Worm (Caenorhabditis elegans) whole organism, L4/young adult: ENCODE data around the gene best-24.
A peak's percentile ranks its signal among the peaks of the same experiment; 100 is the strongest.

Experiments used
- W03F9.2 ChIP-seq: fragments of 150-350 bp; optimal IDR thresholded peaks from 2 replicates; lab custom pipeline; 2014; ENCODE audit warnings: missing biosample characterization, missing genetic modification characterization
- dao-5 ChIP-seq: sonication (generic microtip); optimal IDR thresholded peaks from 2 replicates; lab custom pipeline; 2016; ENCODE audit warnings: missing genotype, missing genetic modification characterization, moderate library complexity, missing compliant biosample characterization
- him-1 ChIP-seq: sonication (generic microtip); optimal IDR thresholded peaks from 2 replicates; lab custom pipeline; 2016; ENCODE audit warnings: missing genotype, missing genetic modification reagents, missing genetic modification characterization, missing compliant biosample characterization

best-24 gene

DNA sequence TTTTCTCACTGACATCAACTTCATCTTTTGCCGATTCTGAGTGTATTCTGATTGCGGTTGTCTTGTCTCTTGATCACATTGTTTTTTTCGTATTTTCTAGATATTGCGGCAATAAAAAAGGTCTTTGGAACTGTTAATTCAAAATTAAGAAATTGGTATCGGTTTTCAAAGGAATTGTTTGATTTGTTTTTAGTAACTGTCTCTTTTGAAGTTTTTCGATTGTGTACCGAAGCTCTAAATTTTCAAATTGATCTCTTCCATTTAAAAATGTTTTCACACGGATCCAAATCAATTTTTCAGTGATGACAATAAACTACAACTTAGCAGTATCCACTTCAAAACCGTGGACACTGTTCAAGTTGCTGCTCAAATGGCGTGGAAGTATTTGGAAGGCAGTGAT lies at the start of gene best-24:
Gene best-24 (plus strand): TSS at position 301 of the 400 bp plus-strand sequence.
- no peak for TF ChIP-seq him-1 (tag; lab: Kevin White, UChicago)
- TF ChIP-seq W03F9.2 (tag; lab: Kevin White, UChicago), result no peak
- no peak for TF ChIP-seq dao-5

DNA sequence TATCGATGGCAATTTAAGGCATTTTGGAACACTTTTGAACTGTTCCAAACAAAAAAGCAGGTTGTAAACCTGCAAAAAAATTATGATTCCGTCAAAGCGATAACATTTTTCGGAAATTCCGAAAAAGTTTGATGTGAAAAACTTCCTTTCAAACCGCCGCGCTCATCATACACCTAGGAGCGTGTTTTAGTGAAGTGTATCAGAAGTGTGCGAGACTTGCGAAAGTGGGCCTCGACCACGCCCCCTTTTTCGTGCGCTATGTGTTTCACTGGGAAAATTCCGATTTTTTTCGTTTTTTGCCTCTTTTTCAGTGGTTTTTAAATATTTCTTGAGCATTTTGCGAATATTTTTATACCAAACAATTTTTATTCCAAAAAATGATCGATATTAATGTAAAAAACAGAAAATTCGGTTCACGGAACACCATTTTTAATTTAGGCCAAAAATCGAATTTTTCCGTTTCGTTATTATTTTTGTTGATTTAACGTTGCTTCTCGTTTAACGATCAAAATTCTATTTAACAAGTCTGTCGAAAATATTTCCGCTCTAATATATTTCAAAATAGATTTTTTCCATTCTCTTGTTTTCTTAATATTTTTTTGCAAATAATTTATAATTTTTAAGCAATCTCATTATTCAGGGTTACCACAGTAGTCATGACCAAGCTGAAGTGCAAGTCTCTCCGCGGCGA lies 46.2 kb upstream of the best-24 start, which contains the start of gene rpl-35:
Gene rpl-35 (plus strand): TSS at position 641 of the 691 bp plus-strand sequence.
- TF ChIP-seq W03F9.2 (tag; lab: Kevin White, UChicago) (peak; percentile 99), him-1 (tag; lab: Kevin White, UChicago) (peak; percentile 99), dao-5 (peak; percentile 79)

DNA sequence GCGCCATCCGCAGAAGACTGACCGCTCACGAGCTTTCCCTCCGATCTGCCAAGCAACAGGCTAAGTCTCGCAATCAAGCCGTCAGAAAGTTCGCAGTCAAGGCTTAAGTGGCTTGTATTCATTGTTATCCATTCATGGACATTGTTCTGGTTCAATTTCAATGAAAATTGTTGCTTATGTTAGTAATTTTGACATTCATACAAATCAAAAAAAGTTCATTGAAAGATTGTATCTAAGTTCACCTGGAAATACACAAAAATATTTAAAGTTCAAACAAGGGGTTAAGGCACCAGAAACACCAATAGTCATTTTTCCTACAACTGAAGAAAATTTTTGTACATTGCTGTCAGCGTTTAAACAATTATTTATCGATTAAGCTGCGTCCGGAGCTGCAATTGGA lies 45.4 kb upstream of the best-24 start:
- TF ChIP-seq W03F9.2 (tag; lab: Kevin White, UChicago) (no peak), him-1 (tag; lab: Kevin White, UChicago) (no peak), dao-5 (no peak)

DNA sequence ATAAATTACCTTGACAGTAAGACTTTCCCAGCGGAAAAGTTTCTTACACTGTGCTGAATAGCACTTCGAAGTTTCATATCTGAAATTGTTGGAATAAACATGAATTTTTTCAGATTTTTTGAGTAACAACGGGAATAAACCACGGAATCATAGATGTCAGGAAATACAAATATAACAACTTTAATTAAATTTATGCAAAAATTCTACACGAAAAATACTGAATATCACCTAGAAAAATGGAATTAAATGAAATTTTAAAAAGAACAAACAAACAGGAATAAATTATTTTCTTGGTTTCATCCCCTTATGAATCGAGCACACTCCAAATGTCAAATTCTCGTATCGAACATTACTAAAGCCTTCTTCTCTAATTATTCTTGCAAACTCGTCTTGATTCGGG lies 43.7 kb upstream of the best-24 start, which contains the start of gene tag-307:
Gene tag-307 (minus strand): TSS at position 101 of the 400 bp plus-strand sequence.
- TF ChIP-seq him-1 (tag; lab: Kevin White, UChicago) (no peak), dao-5 (no peak), W03F9.2 (tag; lab: Kevin White, UChicago) (no peak)

DNA sequence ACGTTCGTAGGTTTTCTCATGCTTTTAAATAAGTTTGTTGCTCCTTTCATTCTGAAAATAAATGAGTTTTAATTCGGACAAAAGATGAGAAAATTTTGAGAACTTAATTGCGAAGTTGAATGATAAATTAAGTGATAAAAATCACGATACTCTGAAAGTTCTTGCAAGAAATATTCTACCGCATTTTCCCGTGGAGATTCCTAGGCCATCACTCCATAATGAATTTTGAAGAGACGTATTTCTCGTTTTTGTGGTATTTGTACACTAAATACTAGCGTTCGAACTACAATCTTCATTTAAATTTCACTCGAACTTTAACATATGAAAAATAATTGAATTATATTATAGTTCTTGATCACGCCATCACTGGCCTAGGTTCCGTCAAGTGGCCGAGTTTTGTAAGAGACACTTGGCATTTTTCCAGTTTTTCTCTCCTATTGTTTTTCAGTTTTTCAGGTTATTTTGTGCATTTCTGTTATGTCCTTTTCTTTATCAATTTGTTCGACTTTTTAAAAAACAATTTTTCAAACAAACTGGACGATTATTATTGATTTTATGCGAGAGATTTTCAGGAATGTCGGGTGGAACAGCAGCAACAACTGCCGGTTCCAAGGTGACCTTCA lies 42.3 kb upstream of the best-24 start, which contains the start of the genes coq-5 and ufm-1:
Gene coq-5 (minus strand): TSS at position 51 of the 623 bp plus-strand sequence.
Gene ufm-1 (plus strand): TSS at position 573 of the 623 bp plus-strand sequence.
- TF ChIP-seq W03F9.2 (tag; lab: Kevin White, UChicago) (no peak), dao-5 (no peak), him-1 (tag; lab: Kevin White, UChicago) (peak; percentile 21)

DNA sequence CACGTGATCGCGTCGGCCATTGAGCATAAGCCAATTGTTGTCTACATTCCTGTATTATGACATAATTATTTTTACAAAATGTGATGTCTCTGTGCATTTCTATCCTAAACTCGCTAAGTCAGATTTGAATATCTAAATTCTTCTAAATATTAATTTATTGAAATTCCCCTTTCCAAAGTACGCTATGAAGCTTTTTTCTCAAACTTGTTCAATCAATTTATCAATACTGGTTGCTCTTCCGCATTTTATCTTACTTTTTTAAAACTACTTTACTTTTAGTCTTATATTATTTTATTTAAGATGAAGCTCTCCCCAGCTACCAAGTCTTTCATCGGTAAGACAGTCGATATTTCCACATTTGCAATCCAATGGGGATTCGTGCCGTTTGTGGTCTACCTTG lies 41.5 kb upstream of the best-24 start, which contains the start of gene tomm-7:
Gene tomm-7 (plus strand): TSS at position 301 of the 400 bp plus-strand sequence.
- TF ChIP-seq dao-5, result no peak
- TF ChIP-seq W03F9.2 (tag; lab: Kevin White, UChicago), result no peak

DNA sequence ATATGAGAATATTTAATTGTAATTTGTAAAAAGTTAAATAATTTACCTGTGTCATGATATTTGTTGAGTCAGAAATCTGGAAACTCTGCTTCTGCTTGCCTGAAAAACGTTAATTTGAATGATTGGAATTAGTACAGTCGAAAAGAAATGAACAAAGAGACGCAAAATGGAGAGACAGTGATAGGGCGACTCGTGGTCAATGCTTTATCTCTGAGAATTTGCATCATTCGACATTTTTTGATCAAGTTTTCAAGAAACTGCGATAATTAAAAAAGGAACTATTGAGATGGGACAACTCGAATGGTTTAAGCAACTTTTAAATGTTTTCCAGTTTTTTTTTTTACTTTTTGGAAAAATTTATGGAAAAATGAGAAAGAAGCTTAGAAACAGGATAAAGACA lies 39.9 kb upstream of the best-24 start, which contains the start of gene cuc-1:
Gene cuc-1 (minus strand): TSS at position 101 of the 400 bp plus-strand sequence.
- TF ChIP-seq dao-5, result no peak
- TF ChIP-seq him-1 (tag; lab: Kevin White, UChicago), result no peak
- TF ChIP-seq W03F9.2 (tag; lab: Kevin White, UChicago), result no peak

DNA sequence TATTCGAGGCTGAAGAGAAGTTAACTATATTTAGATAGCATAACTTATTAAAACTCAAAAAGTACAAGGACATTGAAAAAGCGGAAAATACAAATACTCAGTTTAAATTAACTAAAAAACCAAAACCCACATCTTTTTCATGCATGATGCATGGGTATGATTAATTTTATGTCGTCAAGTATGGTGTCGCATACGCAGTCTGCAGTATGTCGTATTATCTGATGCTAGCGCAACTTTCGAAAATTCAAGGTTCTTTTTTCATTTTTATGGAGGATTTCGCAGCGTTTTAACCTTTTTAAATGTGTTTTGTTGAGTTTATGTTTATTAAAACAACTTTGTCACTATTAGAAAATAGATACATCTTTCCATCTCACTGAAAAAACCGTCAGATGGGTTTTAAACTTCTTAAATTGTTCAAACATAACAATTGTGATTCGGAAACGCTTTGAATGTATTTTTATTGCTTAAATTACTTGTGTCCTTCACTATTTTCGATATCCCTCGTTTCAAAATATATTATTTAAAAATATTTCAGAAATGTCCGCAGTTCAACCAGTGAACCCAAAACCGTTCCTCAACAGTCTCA lies 39.2 kb upstream of the best-24 start, which contains the start of gene snr-5:
Gene snr-5 (plus strand): TSS at position 536 of the 586 bp plus-strand sequence.
- no peak for TF ChIP-seq him-1 (tag; lab: Kevin White, UChicago)

DNA sequence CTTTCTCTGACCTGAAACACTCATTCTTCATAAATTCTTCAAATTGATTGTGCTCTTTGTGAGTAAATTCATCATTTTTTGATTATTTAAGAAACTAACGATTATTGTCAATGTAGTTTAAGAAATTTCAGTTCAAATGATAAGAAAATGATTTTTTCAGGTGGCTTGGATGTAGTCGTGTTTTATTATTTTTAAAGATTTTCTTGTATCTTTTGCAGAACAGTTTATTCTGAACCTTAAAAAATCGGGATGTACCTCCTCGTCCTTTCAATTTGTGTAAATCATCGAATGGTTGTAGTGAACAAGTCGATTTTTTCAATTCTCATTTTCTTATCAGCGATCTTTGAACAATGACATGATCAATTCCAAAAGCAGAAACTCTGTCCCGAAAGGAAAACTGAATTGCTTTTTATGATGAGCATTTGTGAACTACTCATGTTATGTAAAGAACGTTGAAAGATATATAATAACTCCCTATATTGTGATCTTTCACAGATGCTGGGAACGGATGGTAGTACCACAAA lies 35.5 kb upstream of the best-24 start, which contains the start of gene slc-17.3:
Gene slc-17.3 (minus strand): TSS at position 51 of the 524 bp plus-strand sequence.
- no peak for TF ChIP-seq W03F9.2 (tag; lab: Kevin White, UChicago)
- TF ChIP-seq dao-5, result no peak
- TF ChIP-seq him-1 (tag; lab: Kevin White, UChicago), result no peak

DNA sequence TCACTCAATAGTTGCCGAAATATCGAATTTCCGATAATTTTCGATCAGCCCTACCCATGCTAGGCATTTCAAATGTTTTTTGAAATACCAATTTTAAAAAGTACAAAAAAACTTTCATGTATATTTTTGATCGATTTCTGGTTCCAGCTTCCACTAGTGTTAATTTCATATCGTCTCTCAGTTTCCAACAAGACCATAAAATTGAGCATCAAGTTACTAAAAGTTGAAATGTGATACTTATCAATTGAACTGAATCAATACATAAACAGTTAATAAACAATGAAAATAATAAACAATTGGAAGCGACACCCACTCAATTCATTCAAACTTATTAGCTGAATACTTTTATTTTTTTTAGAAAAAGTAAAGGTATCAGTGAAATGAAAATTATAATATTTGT lies 34.6 kb upstream of the best-24 start, which contains the start of gene cup-4:
Gene cup-4 (plus strand): TSS at position 301 of the 400 bp plus-strand sequence.
- TF ChIP-seq W03F9.2 (tag; lab: Kevin White, UChicago) (no peak), dao-5 (no peak), him-1 (tag; lab: Kevin White, UChicago) (no peak)

DNA sequence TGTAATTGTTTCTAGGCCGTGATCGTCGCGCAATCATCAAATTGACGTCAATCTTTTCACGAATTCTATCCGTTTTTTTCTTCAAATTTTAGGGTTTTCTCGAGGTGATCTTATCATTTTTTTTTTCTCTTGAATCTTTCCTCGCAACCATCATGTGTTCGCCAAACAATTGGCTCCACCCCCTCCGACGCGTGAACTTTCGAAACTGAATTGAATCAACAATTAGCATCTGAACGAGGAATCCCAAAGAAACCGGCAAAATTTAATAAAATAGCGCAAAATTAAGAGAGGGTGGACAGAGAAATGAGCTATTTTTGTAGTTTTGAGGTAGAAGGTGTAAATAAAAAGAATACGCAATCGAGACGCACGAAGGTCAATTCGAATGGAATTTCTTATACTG lies 28.1 kb upstream of the best-24 start:
- TF ChIP-seq him-1 (tag; lab: Kevin White, UChicago) (no peak), W03F9.2 (tag; lab: Kevin White, UChicago) (no peak), dao-5 (no peak)

DNA sequence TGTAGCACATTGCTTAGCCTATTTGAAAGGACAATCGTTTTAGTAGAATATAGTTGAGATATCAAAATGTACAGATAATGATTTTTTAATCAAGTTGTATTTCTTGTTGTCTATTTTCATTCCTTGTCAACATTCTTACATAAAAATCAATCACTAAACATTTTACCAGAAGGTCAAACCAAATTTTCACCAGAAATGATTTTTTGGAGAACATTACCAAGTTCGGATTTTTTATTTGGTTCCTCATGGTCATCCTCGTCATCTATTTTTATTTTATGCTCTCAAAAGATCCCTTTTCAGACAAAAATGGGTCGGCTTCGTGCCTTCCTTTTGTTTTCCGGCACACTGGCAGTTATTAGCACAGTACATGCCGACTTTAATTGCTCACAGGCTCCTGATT lies 27.4 kb upstream of the best-24 start, which contains the start of gene tyr-1:
Gene tyr-1 (plus strand): TSS at position 301 of the 400 bp plus-strand sequence.
- TF ChIP-seq W03F9.2 (tag; lab: Kevin White, UChicago) (no peak), dao-5 (no peak), him-1 (tag; lab: Kevin White, UChicago) (no peak)

DNA sequence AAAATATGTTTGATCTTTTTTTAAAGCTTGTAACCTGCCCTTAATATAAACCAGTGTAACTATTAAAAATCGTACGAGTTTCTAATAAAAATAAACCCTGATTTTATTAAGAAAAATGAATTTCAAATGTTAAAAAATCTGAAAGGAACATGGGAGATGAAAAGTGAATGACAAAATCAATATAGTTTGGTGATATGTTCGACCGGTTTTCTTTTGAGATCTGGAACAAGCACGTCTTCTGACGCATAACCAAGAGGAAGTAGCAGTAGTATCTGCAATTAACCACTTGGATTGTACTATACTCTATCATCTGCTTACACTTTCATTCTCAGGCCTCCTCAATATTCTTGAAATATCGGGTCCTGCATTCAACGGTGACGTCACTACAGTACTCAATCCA lies 23.7 kb upstream of the best-24 start:
- TF ChIP-seq him-1 (tag; lab: Kevin White, UChicago), result no peak
